Worm (Caenorhabditis elegans) whole organism, L1 larva: ENCODE measurements around the gene grl-1.

Experiments used
- C16A3.4 ChIP-seq: fragments of 150-350 bp; optimal IDR thresholded peaks from 2 replicates; lab custom pipeline; 2014; ENCODE audit warnings: missing biosample characterization, missing genetic modification characterization
- C34B4.2 ChIP-seq: sonication (generic microtip); optimal IDR thresholded peaks from 2 replicates; lab custom pipeline; 2017; ENCODE audit warnings: mild to moderate bottlenecking, missing genetic modification characterization, missing compliant biosample characterization
- Y116A8C.19 ChIP-seq: sonication (generic microtip); optimal IDR thresholded peaks from 2 replicates; lab custom pipeline; 2016; ENCODE audit warnings: missing compliant biosample characterization, missing genetic modification characterization, borderline replicate concordance
- aha-1 ChIP-seq: fragments of 150-350 bp; optimal IDR thresholded peaks from 2 replicates; lab custom pipeline; 2014; ENCODE audit warnings: missing biosample characterization, missing genetic modification characterization
- alr-1 ChIP-seq: fragments of 200-800 bp; sonication (Bioruptor generic); optimal IDR thresholded peaks from 2 replicates; lab custom pipeline; 2018; ENCODE audit warnings: borderline replicate concordance, mild to moderate bottlenecking, missing genetic modification characterization, missing compliant biosample characterization
- aly-2 ChIP-seq: fragments of 150-350 bp; optimal IDR thresholded peaks from 2 replicates; lab custom pipeline; 2014; ENCODE audit warnings: missing biosample characterization, missing genetic modification characterization
- blmp-1 ChIP-seq: fragments of 150-350 bp; optimal IDR thresholded peaks from 2 replicates; lab custom pipeline; 2014; ENCODE audit warnings: missing biosample characterization, missing genetic modification characterization
- ceh-63 ChIP-seq: fragments of 200-800 bp; sonication (Bioruptor generic); optimal IDR thresholded peaks from 2 replicates; lab custom pipeline; 2018; ENCODE audit warnings: mild to moderate bottlenecking, missing genetic modification characterization, missing compliant biosample characterization
- ceh-8 ChIP-seq: fragments of 200-800 bp; sonication (Bioruptor generic); optimal IDR thresholded peaks from 2 replicates; lab custom pipeline; 2018; ENCODE audit warnings: mild to moderate bottlenecking, missing genetic modification characterization, moderate library complexity, missing compliant biosample characterization
- ceh-82 ChIP-seq, 3 experiments: fragments of 150-350 bp in 1 of 3; sonication (generic microtip) in 2 of 3; optimal IDR thresholded peaks; 2 replicates each; lab custom pipeline; 2014 to 2017; ENCODE audit warnings: missing biosample characterization in 3 of 3, missing genetic modification characterization in 3 of 3
- ceh-88 ChIP-seq: fragments of 200-800 bp; sonication (Bioruptor generic); IDR thresholded peaks from 2 replicates; pipeline ENCODE4 v1.3.6; 2022; ENCODE audit warnings: missing genetic modification characterization, missing compliant biosample characterization
- ces-1 ChIP-seq: fragments of 150-350 bp; optimal IDR thresholded peaks from 2 replicates; lab custom pipeline; 2014; ENCODE audit warnings: missing biosample characterization, missing genetic modification reagents, missing genetic modification characterization
- dpl-1 ChIP-seq, 3 experiments: fragments of 150-350 bp in 2 of 3; sonication (generic microtip) in 1 of 3; optimal IDR thresholded peaks; 2 replicates each; lab custom pipeline; 2014 to 2017; ENCODE audit warnings: missing biosample characterization in 3 of 3, missing genetic modification characterization in 3 of 3, missing genetic modification reagents in 3 of 3
- dsc-1 ChIP-seq: sonication (generic microtip); optimal IDR thresholded peaks from 2 replicates; lab custom pipeline; 2016; ENCODE audit warnings: mild to moderate bottlenecking, missing genetic modification characterization, missing compliant biosample characterization
- efl-3 ChIP-seq: fragments of 200-800 bp; sonication (Bioruptor generic); optimal IDR thresholded peaks from 2 replicates; lab custom pipeline; 2018; ENCODE audit warnings: mild to moderate bottlenecking, missing genetic modification characterization, missing compliant biosample characterization
- egl-27 ChIP-seq, 2 experiments: fragments of 150-350 bp in 1 of 2; sonication (generic microtip); optimal IDR thresholded peaks; 3 replicates each; lab custom pipeline; 2017 to 2018; ENCODE audit warnings: missing biosample characterization in 2 of 2, missing genetic modification characterization in 2 of 2, missing genetic modification reagents in 2 of 2
- elt-2 ChIP-seq: sonication (generic microtip); optimal IDR thresholded peaks from 2 replicates; lab custom pipeline; 2016; ENCODE audit warnings: missing genetic modification characterization, mild to moderate bottlenecking, inconsistent platforms, missing compliant biosample characterization, missing genetic modification reagents
- elt-3 ChIP-seq, 6 experiments: fragments of 150-350 bp in 1 of 6; sonication (generic microtip); optimal IDR thresholded peaks; 2 replicates each; lab custom pipeline; 2017 to 2018; ENCODE audit warnings: missing biosample characterization in 6 of 6, missing genetic modification characterization in 6 of 6, inconsistent platforms in 1 of 6
- ets-5 ChIP-seq: fragments of 200-800 bp; sonication (Bioruptor generic); IDR thresholded peaks from 2 replicates; pipeline ENCODE4 v1.3.6; 2022; ENCODE audit warnings: missing genetic modification characterization, missing compliant biosample characterization
- fkh-10 ChIP-seq: sonication (generic microtip); optimal IDR thresholded peaks from 2 replicates; lab custom pipeline; 2017; ENCODE audit warnings: missing biosample characterization, missing genetic modification reagents, missing genetic modification characterization
- fkh-4 ChIP-seq: sonication (generic microtip); optimal IDR thresholded peaks from 2 replicates; lab custom pipeline; 2016; ENCODE audit warnings: missing compliant biosample characterization, missing genetic modification characterization, borderline replicate concordance
- fkh-8 ChIP-seq: sonication (generic microtip); optimal IDR thresholded peaks from 2 replicates; lab custom pipeline; 2016; ENCODE audit warnings: mild to moderate bottlenecking, missing genetic modification characterization, missing compliant biosample characterization
- grh-1 ChIP-seq: fragments of 200-800 bp; sonication (Bioruptor generic); IDR thresholded peaks from 2 replicates; pipeline ENCODE4 v1.3.6; 2022; ENCODE audit warnings: missing genetic modification reagents, missing genetic modification characterization, missing compliant biosample characterization
- hlh-17 ChIP-seq: fragments of 200-800 bp; sonication (Bioruptor generic); optimal IDR thresholded peaks from 2 replicates; lab custom pipeline; 2018; ENCODE audit warnings: missing genetic modification characterization, mild to moderate bottlenecking, missing compliant biosample characterization, moderate library complexity, borderline replicate concordance
- isw-1 ChIP-seq: fragments of 200-800 bp; sonication (Bioruptor generic); IDR thresholded peaks from 2 replicates; pipeline ENCODE4 v1.3.6; 2022; ENCODE audit warnings: missing genetic modification characterization, missing compliant biosample characterization
- lin-13 ChIP-seq: fragments of 150-350 bp; optimal IDR thresholded peaks from 2 replicates; lab custom pipeline; 2014; ENCODE audit warnings: missing biosample characterization, missing genetic modification reagents, missing genetic modification characterization
- lin-14 ChIP-seq: fragments of 200-800 bp; sonication (Bioruptor generic); optimal IDR thresholded peaks from 2 replicates; lab custom pipeline; 2018; ENCODE audit warnings: mild to moderate bottlenecking, missing genetic modification characterization, moderate library complexity, missing compliant biosample characterization
- lin-39 ChIP-seq: fragments of 150-350 bp; optimal IDR thresholded peaks from 2 replicates; lab custom pipeline; 2014; ENCODE audit warnings: missing biosample characterization, missing genetic modification reagents, missing genetic modification characterization
- mdl-1 ChIP-seq, 2 experiments: fragments of 150-350 bp; optimal IDR thresholded peaks; 2 replicates each; lab custom pipeline; 2014 to 2017; ENCODE audit warnings: missing biosample characterization in 2 of 2, missing genetic modification characterization in 2 of 2, inconsistent platforms in 1 of 2
- mef-2 ChIP-seq: fragments of 150-350 bp; optimal IDR thresholded peaks from 2 replicates; lab custom pipeline; 2014; ENCODE audit warnings: missing biosample characterization, missing genetic modification characterization
- nhr-11 ChIP-seq: fragments of 150-350 bp; optimal IDR thresholded peaks from 2 replicates; lab custom pipeline; 2014; ENCODE audit warnings: missing biosample characterization, missing genetic modification characterization
- nhr-12 ChIP-seq: sonication (generic microtip); optimal IDR thresholded peaks from 2 replicates; lab custom pipeline; 2017; ENCODE audit warnings: missing biosample characterization, missing genetic modification characterization
- nhr-19 ChIP-seq: fragments of 200-800 bp; sonication (Bioruptor generic); conservative IDR thresholded peaks from 2 replicates; pipeline ENCODE4 v1.3.6; 2022; ENCODE audit warnings: missing genetic modification characterization, missing compliant biosample characterization
- nhr-20 ChIP-seq: sonication (generic microtip); optimal IDR thresholded peaks from 2 replicates; lab custom pipeline; 2016; ENCODE audit warnings: mild to moderate bottlenecking, missing genetic modification characterization, missing compliant biosample characterization
- nhr-47 ChIP-seq: sonication (generic microtip); optimal IDR thresholded peaks from 2 replicates; lab custom pipeline; 2016; ENCODE audit warnings: mild to moderate bottlenecking, missing genetic modification characterization, moderate library complexity, missing compliant biosample characterization
- nhr-84 ChIP-seq: sonication (generic microtip); optimal IDR thresholded peaks from 2 replicates; lab custom pipeline; 2017; ENCODE audit warnings: missing biosample characterization, missing genetic modification characterization
- pag-3 ChIP-seq: sonication (generic microtip); optimal IDR thresholded peaks from 2 replicates; lab custom pipeline; 2017; ENCODE audit warnings: missing genetic modification characterization, mild to moderate bottlenecking, missing compliant biosample characterization, antibody characterized with exemption, borderline replicate concordance; ENCODE audit not compliant: insufficient read depth
- pax-3 ChIP-seq: fragments of 200-800 bp; sonication (Bioruptor generic); optimal IDR thresholded peaks from 2 replicates; lab custom pipeline; 2018; ENCODE audit warnings: mild to moderate bottlenecking, missing genetic modification characterization, moderate library complexity, missing compliant biosample characterization
- pqm-1 ChIP-seq: sonication (generic microtip); optimal IDR thresholded peaks from 3 replicates; lab custom pipeline; 2017; ENCODE audit warnings: missing biosample characterization, missing genetic modification characterization
- rnt-1 ChIP-seq: sonication (generic microtip); optimal IDR thresholded peaks from 2 replicates; lab custom pipeline; 2016; ENCODE audit warnings: mild to moderate bottlenecking, missing genetic modification characterization, moderate library complexity, missing compliant biosample characterization
- skn-1 ChIP-seq: fragments of 150-350 bp; optimal IDR thresholded peaks from 2 replicates; lab custom pipeline; 2014; ENCODE audit warnings: missing biosample characterization, missing genetic modification characterization
- snu-23 ChIP-seq: sonication (generic microtip); optimal IDR thresholded peaks from 2 replicates; lab custom pipeline; 2016; ENCODE audit warnings: missing genetic modification characterization, missing compliant biosample characterization
- sox-4 ChIP-seq: sonication (generic microtip); optimal IDR thresholded peaks from 2 replicates; lab custom pipeline; 2016; ENCODE audit warnings: missing genetic modification characterization, missing compliant biosample characterization
- sptf-1 ChIP-seq: fragments of 150-350 bp; optimal IDR thresholded peaks from 2 replicates; lab custom pipeline; 2014; ENCODE audit warnings: missing biosample characterization, missing genetic modification characterization
- sup-37 ChIP-seq: fragments of 200-800 bp; sonication (Bioruptor generic); optimal IDR thresholded peaks from 2 replicates; lab custom pipeline; 2018; ENCODE audit warnings: mild to moderate bottlenecking, missing genetic modification characterization, missing compliant biosample characterization
- swsn-7 ChIP-seq: sonication (generic microtip); optimal IDR thresholded peaks from 2 replicates; lab custom pipeline; 2016; ENCODE audit warnings: missing genetic modification characterization, missing compliant biosample characterization
- tbx-2 ChIP-seq: sonication (generic microtip); optimal IDR thresholded peaks from 2 replicates; lab custom pipeline; 2016; ENCODE audit warnings: missing genetic modification characterization, missing compliant biosample characterization
- unc-30 ChIP-seq: sonication (generic microtip); optimal IDR thresholded peaks from 2 replicates; lab custom pipeline; 2017; ENCODE audit warnings: missing biosample characterization, missing genetic modification characterization
- unc-62 ChIP-seq: fragments of 150-350 bp; optimal IDR thresholded peaks from 2 replicates; lab custom pipeline; 2014; ENCODE audit warnings: missing biosample characterization, missing genetic modification reagents, missing genetic modification characterization
- unc-98 ChIP-seq: fragments of 200-800 bp; sonication (Bioruptor generic); IDR thresholded peaks from 2 replicates; pipeline ENCODE4 v1.3.6; 2022; ENCODE audit warnings: missing genetic modification characterization, missing compliant biosample characterization
- xbp-1 ChIP-seq: sonication (generic microtip); optimal IDR thresholded peaks from 2 replicates; lab custom pipeline; 2016; ENCODE audit warnings: missing genetic modification characterization, missing compliant biosample characterization
- zag-1 ChIP-seq: fragments of 150-350 bp; optimal IDR thresholded peaks from 2 replicates; lab custom pipeline; 2014; ENCODE audit warnings: missing biosample characterization, missing genetic modification characterization
- ztf-11 ChIP-seq, 2 experiments: sonication (generic microtip); optimal IDR thresholded peaks; 2 replicates each; lab custom pipeline; 2016 to 2017; ENCODE audit warnings: missing genetic modification characterization in 2 of 2, missing biosample characterization in 1 of 2, missing compliant biosample characterization in 1 of 2

grl-1 gene

DNA sequence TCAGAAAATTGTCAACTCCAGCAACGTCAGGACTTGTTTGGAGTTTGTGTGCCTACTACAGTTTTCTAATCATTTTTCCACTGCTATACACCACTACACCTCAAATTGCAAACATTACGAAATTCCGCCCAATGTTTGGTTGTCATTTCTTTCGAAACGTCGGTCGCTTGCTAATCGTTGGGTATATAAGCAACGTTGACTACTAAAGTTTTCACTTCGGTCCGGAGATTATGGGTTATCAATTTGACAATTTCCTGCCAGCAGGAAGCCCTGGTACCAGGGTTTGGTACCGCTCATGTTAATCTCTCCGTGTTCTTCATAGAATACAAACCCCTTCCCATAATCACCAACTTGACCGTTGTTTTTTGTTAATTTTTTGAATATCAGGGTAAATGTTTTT is 42.4 kb upstream of the grl-1 start (continued):
- no peak for TF ChIP-seq unc-62 (GFP tag; lab: Kevin White, UChicago)
- TF ChIP-seq nhr-19 (GFP tag; lab: Robert Waterston, UW) = no peak
- peak; percentile 87 for TF ChIP-seq elt-2
- no peak for TF ChIP-seq snu-23 (GFP tag; lab: Kevin White, UChicago)
- no peak for TF ChIP-seq grh-1 (GFP tag; lab: Robert Waterston, UW)
- no peak for TF ChIP-seq unc-30 (tag; lab: Kevin White, UChicago)
- TF ChIP-seq hlh-17 (GFP tag; lab: Kevin White, UChicago) = no peak
- TF ChIP-seq egl-27 (tag; optimal IDR thresholded peaks at IDR 0.05; lab: Kevin White, UChicago) = no peak
- TF ChIP-seq rnt-1 (tag; lab: Kevin White, UChicago) = peak; percentile 14
- no peak for TF ChIP-seq ceh-8 (GFP tag; lab: Kevin White, UChicago)
- TF ChIP-seq mef-2 = no peak
- TF ChIP-seq fkh-4 (tag; lab: Kevin White, UChicago) = no peak
- TF ChIP-seq efl-3 (GFP tag; lab: Kevin White, UChicago) = no peak
- TF ChIP-seq nhr-47 (tag; lab: Kevin White, UChicago) = peak; percentile 50
- no peak for TF ChIP-seq Y116A8C.19 (tag; lab: Kevin White, UChicago)
- no peak for TF ChIP-seq sptf-1 (tag; lab: Kevin White, UChicago)
- TF ChIP-seq elt-3 (tag; optimal IDR thresholded peaks at IDR 0.05; lab: Kevin White, UChicago) = no peak
- TF ChIP-seq alr-1 (tag; lab: Kevin White, UChicago) = no peak
- no peak for TF ChIP-seq aly-2 (tag; lab: Kevin White, UChicago)
- peak in 1 of 3 experiments; percentile 39 for TF ChIP-seq ceh-82 (tag; optimal IDR thresholded peaks at IDR 0.05; lab: Kevin White, UChicago)
- no peak for TF ChIP-seq sup-37 (GFP tag; lab: Kevin White, UChicago)
- no peak for TF ChIP-seq ces-1 (GFP tag; lab: Kevin White, UChicago)
- peak; percentile 53 for TF ChIP-seq nhr-20
- TF ChIP-seq ets-5 (GFP tag; lab: Robert Waterston, UW) = no peak
- peak; percentile 20 for TF ChIP-seq tbx-2 (tag; lab: Kevin White, UChicago)
- no peak for TF ChIP-seq nhr-12 (tag; lab: Kevin White, UChicago)
- TF ChIP-seq skn-1 (tag; lab: Kevin White, UChicago) = peak; percentile 82
- TF ChIP-seq zag-1 = no peak
- TF ChIP-seq pag-3 (tag; lab: Kevin White, UChicago) = no peak
- peak; percentile 12 for TF ChIP-seq lin-14 (GFP tag; lab: Kevin White, UChicago)
- TF ChIP-seq pax-3 (tag; lab: Kevin White, UChicago) = no peak
- peak in 1 of 3 experiments; percentile 35 for TF ChIP-seq dpl-1 (GFP tag; optimal IDR thresholded peaks at IDR 0.05; lab: Kevin White, UChicago)
- no peak for TF ChIP-seq lin-39
- TF ChIP-seq nhr-84 (tag; lab: Kevin White, UChicago) = no peak
- no peak for TF ChIP-seq ceh-63 (GFP tag; lab: Kevin White, UChicago)
- TF ChIP-seq pqm-1 (tag; lab: Kevin White, UChicago) = peak; percentile 63
- no peak for TF ChIP-seq nhr-11 (tag; lab: Kevin White, UChicago)
- TF ChIP-seq isw-1 (GFP tag; lab: Robert Waterston, UW) = no peak
- no peak for TF ChIP-seq fkh-8
- no peak for TF ChIP-seq dsc-1
- TF ChIP-seq fkh-10 (GFP tag; lab: Kevin White, UChicago) = no peak
- no peak for TF ChIP-seq lin-13 (GFP tag; lab: Kevin White, UChicago)
- TF ChIP-seq unc-98 (GFP tag; lab: Robert Waterston, UW) = no peak
- TF ChIP-seq sox-4 (tag; lab: Kevin White, UChicago) = no peak
- no peak for TF ChIP-seq aha-1 (tag; lab: Kevin White, UChicago)
- peak in 1 of 2 experiments; percentile 30 for TF ChIP-seq mdl-1 (tag; optimal IDR thresholded peaks at IDR 0.05; lab: Kevin White, UChicago)
- no peak for TF ChIP-seq C34B4.2 (tag; lab: Kevin White, UChicago)
- TF ChIP-seq xbp-1 (tag; lab: Kevin White, UChicago) = peak; percentile 26
- peak; percentile 7 for TF ChIP-seq swsn-7 (tag; lab: Kevin White, UChicago)
- no peak for TF ChIP-seq ceh-88 (GFP tag; lab: Robert Waterston, UW)
- no peak for TF ChIP-seq blmp-1 (tag; lab: Kevin White, UChicago)
- no peak for TF ChIP-seq ztf-11 (tag; optimal IDR thresholded peaks at IDR 0.05; lab: Kevin White, UChicago)
- no peak for TF ChIP-seq C16A3.4 (tag; lab: Kevin White, UChicago)
